Fruit fly (Drosophila melanogaster) whole organism, embryonic: ENCODE data around the gene kud.
A peak's percentile ranks its signal among the peaks of the same experiment; 100 is the strongest.

Experiments used
- BEAF-32 ChIP-seq: fragments of 200-800 bp; sonication (Bioruptor generic); optimal IDR thresholded peaks from 3 replicates; lab custom pipeline; 2017; ENCODE audit warnings: missing biosample characterization, missing genetic modification characterization, mild to moderate bottlenecking, moderate library complexity, missing genetic modification reagents
- Blimp-1 ChIP-seq: fragments of 200-800 bp; sonication (Bioruptor generic); optimal IDR thresholded peaks from 3 replicates; lab custom pipeline; 2018; ENCODE audit warnings: missing biosample characterization, missing genetic modification characterization, mild to moderate bottlenecking, moderate library complexity, missing genetic modification reagents
- BtbVII ChIP-seq: fragments of 200-800 bp; sonication (Bioruptor generic); optimal IDR thresholded peaks from 3 replicates; lab custom pipeline; 2017; ENCODE audit warnings: missing biosample characterization, mild to moderate bottlenecking, missing genetic modification characterization
- CG10959 ChIP-seq: fragments of 200-800 bp; sonication (Bioruptor generic); IDR thresholded peaks from 2 replicates; pipeline ENCODE4 v1.3.6; 2022; ENCODE audit warnings: missing biosample characterization, missing genetic modification characterization
- CG11504 ChIP-seq: fragments of 200-800 bp; sonication (Bioruptor generic); optimal IDR thresholded peaks from 3 replicates; lab custom pipeline; 2019; ENCODE audit warnings: missing biosample characterization, mild to moderate bottlenecking, missing genetic modification characterization, moderate library complexity
- CG13894 ChIP-seq: fragments of 200-800 bp; sonication (Bioruptor generic); optimal IDR thresholded peaks from 3 replicates; lab custom pipeline; 2018; ENCODE audit warnings: missing biosample characterization, mild to moderate bottlenecking, missing genetic modification characterization, moderate library complexity
- CG1602 ChIP-seq: fragments of 200-800 bp; sonication (Bioruptor generic); optimal IDR thresholded peaks from 3 replicates; lab custom pipeline; 2016; ENCODE audit warnings: missing biosample characterization, missing genetic modification characterization
- CG17186 ChIP-seq: fragments of 200-800 bp; sonication (Bioruptor generic); optimal IDR thresholded peaks from 3 replicates; lab custom pipeline; 2017; ENCODE audit warnings: missing biosample characterization, missing genetic modification reagents, missing genetic modification characterization
- CG17568 ChIP-seq: fragments of 200-800 bp; sonication (Bioruptor generic); optimal IDR thresholded peaks from 2 replicates; lab custom pipeline; 2018; ENCODE audit warnings: missing biosample characterization, mild to moderate bottlenecking, missing genetic modification characterization, moderate library complexity
- CG18599 ChIP-seq: fragments of 200-800 bp; sonication (Bioruptor generic); optimal IDR thresholded peaks from 3 replicates; lab custom pipeline; 2017; ENCODE audit warnings: missing biosample characterization, missing genetic modification characterization, mild to moderate bottlenecking, moderate library complexity, missing genetic modification reagents
- CG2199 ChIP-seq: fragments of 200-800 bp; sonication (Bioruptor generic); IDR thresholded peaks from 3 replicates; pipeline ENCODE4 v1.3.6; 2022; ENCODE audit warnings: missing biosample characterization, missing genetic modification characterization
- CG34224 ChIP-seq: fragments of 200-800 bp; sonication (Bioruptor generic); IDR thresholded peaks from 3 replicates; pipeline ENCODE4 v1.3.6; 2022; ENCODE audit warnings: missing biosample characterization, missing genetic modification characterization; ENCODE audit not compliant: partially characterized antibody
- CG34376 ChIP-seq: fragments of 200-800 bp; sonication (Bioruptor generic); optimal IDR thresholded peaks from 2 replicates; lab custom pipeline; 2018; ENCODE audit warnings: missing biosample characterization, mild to moderate bottlenecking, missing genetic modification characterization
- CG6175 ChIP-seq: fragments of 200-800 bp; sonication (Bioruptor generic); IDR thresholded peaks from 3 replicates; pipeline ENCODE4 v1.3.6; 2022; ENCODE audit warnings: missing biosample characterization, missing genetic modification characterization
- CG7987 ChIP-seq: fragments of 200-800 bp; sonication (Bioruptor generic); optimal IDR thresholded peaks from 2 replicates; lab custom pipeline; 2018; ENCODE audit warnings: missing biosample characterization, mild to moderate bottlenecking, missing genetic modification characterization, moderate library complexity
- CG8089 ChIP-seq: fragments of 200-800 bp; sonication (Bioruptor generic); optimal IDR thresholded peaks from 3 replicates; lab custom pipeline; 2016; ENCODE audit warnings: missing biosample characterization, missing genetic modification characterization
- CoRest ChIP-seq: fragments of 200-800 bp; sonication (Bioruptor generic); optimal IDR thresholded peaks from 3 replicates; lab custom pipeline; 2018; ENCODE audit warnings: missing biosample characterization, mild to moderate bottlenecking, missing genetic modification characterization, moderate library complexity
- D19A ChIP-seq: fragments of 200-800 bp; optimal IDR thresholded peaks from 3 replicates; lab custom pipeline; 2019; ENCODE audit warnings: missing biosample characterization, mild to moderate bottlenecking, missing genetic modification characterization, moderate library complexity
- Dll ChIP-seq: fragments of 200-800 bp; sonication (Bioruptor generic); IDR thresholded peaks from 4 replicates; pipeline ENCODE4 v1.3.6; 2022; ENCODE audit warnings: missing biosample characterization, missing genetic modification characterization; ENCODE audit not compliant: partially characterized antibody
- Eip74EF ChIP-seq, 2 experiments: fragments of 200-800 bp in 1 of 2; fragments of >200 bp in 1 of 2; sonication (Bioruptor generic) in 1 of 2; optimal IDR thresholded peaks; 2 replicates each; lab custom pipeline; 2017 to 2019; ENCODE audit warnings: missing biosample characterization in 2 of 2, missing genetic modification characterization in 2 of 2, mild to moderate bottlenecking in 1 of 2, moderate library complexity in 1 of 2
- Elba2 ChIP-seq: fragments of 200-800 bp; sonication (Bioruptor generic); optimal IDR thresholded peaks from 3 replicates; lab custom pipeline; 2016; ENCODE audit warnings: missing biosample characterization, missing genetic modification characterization
- Fer3 ChIP-seq: fragments of 200-800 bp; sonication (Bioruptor generic); optimal IDR thresholded peaks from 2 replicates; lab custom pipeline; 2018; ENCODE audit warnings: missing biosample characterization, mild to moderate bottlenecking, missing genetic modification characterization, moderate library complexity
- GATAe ChIP-seq: fragments of 200-800 bp; sonication (Bioruptor generic); conservative IDR thresholded peaks from 2 replicates; pipeline ENCODE4 v1.3.6; 2022; ENCODE audit warnings: missing biosample characterization, missing genetic modification characterization
- H2.0 ChIP-seq: fragments of 200-800 bp; sonication (Bioruptor generic); IDR thresholded peaks from 2 replicates; pipeline ENCODE4 v1.3.6; 2022; ENCODE audit warnings: missing biosample characterization, missing genetic modification characterization
- Med ChIP-seq: fragments of 200-800 bp; sonication (Bioruptor generic); peaks from one replicate; lab custom pipeline; 2016; ENCODE audit warnings: missing biosample characterization, missing genetic modification characterization, mild to moderate bottlenecking, inconsistent platforms, moderate library complexity
- Meics ChIP-seq: fragments of 200-800 bp; sonication (Bioruptor generic); optimal IDR thresholded peaks from 2 replicates; lab custom pipeline; 2017; ENCODE audit warnings: missing biosample characterization, mild to moderate bottlenecking, missing genetic modification characterization
- Pdp1 ChIP-seq, 2 experiments: fragments of 200-800 bp; sonication (Bioruptor generic); optimal IDR thresholded peaks; 3 replicates each; lab custom pipeline; 2016; ENCODE audit warnings: missing biosample characterization in 2 of 2, missing genetic modification characterization in 2 of 2, mild to moderate bottlenecking in 1 of 2, moderate library complexity in 1 of 2
- Spps ChIP-seq: fragments of 200-800 bp; sonication (Bioruptor generic); optimal IDR thresholded peaks from 2 replicates; lab custom pipeline; 2018; ENCODE audit warnings: missing biosample characterization, mild to moderate bottlenecking, missing genetic modification characterization
- Taf1 ChIP-seq: fragments of 200-800 bp; sonication (Bioruptor generic); IDR thresholded peaks from 2 replicates; pipeline ENCODE4 v1.3.6; 2022; ENCODE audit warnings: missing biosample characterization, missing genetic modification characterization
- Trl ChIP-seq, 3 experiments: fragments of >200 bp in 2 of 3; fragments of 200-800 bp in 1 of 3; sonication (Bioruptor generic) in 1 of 3; optimal IDR thresholded peaks; 2 replicates in 1 of 3; 3 replicates in 2 of 3; lab custom pipeline; 2016 to 2017; ENCODE audit warnings: missing biosample characterization in 1 of 3, missing genetic modification characterization in 1 of 3
- chinmo ChIP-seq: fragments of 200-800 bp; sonication (Bioruptor generic); IDR thresholded peaks from 4 replicates; pipeline ENCODE4 v1.3.6; 2022; ENCODE audit warnings: missing biosample characterization, missing genetic modification characterization; ENCODE audit not compliant: partially characterized antibody
- ewg ChIP-seq: fragments of 200-800 bp; sonication (Bioruptor generic); optimal IDR thresholded peaks from 3 replicates; lab custom pipeline; 2017; ENCODE audit warnings: mild to moderate bottlenecking, missing biosample characterization, missing genetic modification reagents, missing genetic modification characterization
- exex ChIP-seq: fragments of 200-800 bp; sonication (Bioruptor generic); optimal IDR thresholded peaks from 4 replicates; lab custom pipeline; 2018; ENCODE audit warnings: missing biosample characterization, mild to moderate bottlenecking, missing genetic modification characterization, moderate library complexity
- eyg ChIP-seq: fragments of 200-800 bp; sonication (Bioruptor generic); optimal IDR thresholded peaks from 3 replicates; lab custom pipeline; 2016; ENCODE audit warnings: missing biosample characterization, missing genetic modification characterization
- fd64A ChIP-seq: fragments of 200-800 bp; sonication (Bioruptor generic); optimal IDR thresholded peaks from 3 replicates; lab custom pipeline; 2018; ENCODE audit warnings: missing biosample characterization, mild to moderate bottlenecking, missing genetic modification characterization
- hb ChIP-seq: fragments of 200-800 bp; sonication (Bioruptor generic); IDR thresholded peaks from 3 replicates; pipeline ENCODE4 v1.3.6; 2022; ENCODE audit warnings: missing biosample characterization, missing genetic modification characterization; ENCODE audit not compliant: partially characterized antibody
- luna ChIP-seq: fragments of 200-800 bp; sonication (Bioruptor generic); optimal IDR thresholded peaks from 2 replicates; lab custom pipeline; 2016; ENCODE audit warnings: missing biosample characterization, missing genetic modification characterization
- mirr ChIP-seq: fragments of 200-800 bp; sonication (Bioruptor generic); optimal IDR thresholded peaks from 3 replicates; lab custom pipeline; 2018; ENCODE audit warnings: missing biosample characterization, mild to moderate bottlenecking, missing genetic modification characterization
- sd ChIP-seq: fragments of 200-800 bp; sonication (Bioruptor generic); optimal IDR thresholded peaks from 3 replicates; lab custom pipeline; 2018; ENCODE audit warnings: missing biosample characterization, mild to moderate bottlenecking, missing genetic modification characterization, moderate library complexity
- sens ChIP-seq: fragments of 200-800 bp; sonication (Bioruptor generic); peaks from one replicate; lab custom pipeline; 2016; ENCODE audit warnings: missing biosample characterization, missing genetic modification characterization
- sisA ChIP-seq: fragments of 200-800 bp; sonication (Bioruptor generic); IDR thresholded peaks from 2 replicates; pipeline ENCODE4 v1.3.6; 2022; ENCODE audit warnings: missing biosample characterization, missing genetic modification characterization
- sug ChIP-seq: fragments of 200-800 bp; optimal IDR thresholded peaks from 2 replicates; lab custom pipeline; 2019; ENCODE audit warnings: missing biosample characterization, mild to moderate bottlenecking, missing genetic modification characterization, moderate library complexity
- unpg ChIP-seq: fragments of 200-800 bp; sonication (Bioruptor generic); optimal IDR thresholded peaks from 3 replicates; lab custom pipeline; 2018; ENCODE audit warnings: missing biosample characterization, mild to moderate bottlenecking, missing genetic modification characterization, moderate library complexity
- vfl ChIP-seq: fragments of 200-800 bp; sonication (Bioruptor generic); optimal IDR thresholded peaks from 2 replicates; lab custom pipeline; 2016; ENCODE audit warnings: missing biosample characterization, missing genetic modification characterization
- z ChIP-seq: fragments of 200-800 bp; sonication (Bioruptor generic); IDR thresholded peaks from 3 replicates; pipeline ENCODE4 v1.3.6; 2022; ENCODE audit warnings: missing biosample characterization, missing genetic modification characterization

kud gene

DNA sequence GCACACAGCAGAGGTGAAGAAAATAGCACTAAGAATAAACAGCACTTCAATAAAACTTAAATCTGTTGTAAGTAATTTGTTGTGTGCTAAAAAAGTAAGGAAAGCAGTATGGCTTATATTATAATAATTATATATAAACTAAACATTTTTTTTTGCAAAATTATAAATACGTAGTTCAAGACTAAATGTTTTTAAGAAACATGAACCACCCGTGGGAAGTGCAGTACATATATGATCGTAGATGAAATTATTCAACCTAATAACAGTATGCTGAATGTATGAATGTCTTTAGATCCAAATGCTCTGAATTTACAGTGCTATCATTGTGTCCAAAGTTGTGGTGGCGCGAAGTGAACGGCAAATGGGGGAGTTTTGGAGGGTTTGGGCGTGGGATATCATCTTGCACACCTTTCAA lies 25.9 kb upstream of the kud start (continued):
- TF ChIP-seq CG10959 (GFP tag; lab: Robert Waterston, UW): no peak
- TF ChIP-seq CG7987: no peak
- no peak for TF ChIP-seq ewg (GFP tag; lab: Kevin White, UChicago)
- TF ChIP-seq BEAF-32 (GFP tag; lab: Kevin White, UChicago): no peak
- no peak for TF ChIP-seq eyg (GFP tag; lab: Kevin White, UChicago)
- 0 out of 2 replicates have a peak, but pooled peaks have one; percentile 20 for TF ChIP-seq H2.0 (GFP tag; lab: Robert Waterston, UW)
- TF ChIP-seq CG13894: no peak
- peak; percentile 18 for TF ChIP-seq CG1602 (GFP tag; lab: Kevin White, UChicago)
- TF ChIP-seq Dll (GFP tag; lab: Robert Waterston, UW): no peak
- TF ChIP-seq Spps (tag; lab: Kevin White, UChicago): no peak
- TF ChIP-seq CG17186 (GFP tag; lab: Kevin White, UChicago): no peak

DNA sequence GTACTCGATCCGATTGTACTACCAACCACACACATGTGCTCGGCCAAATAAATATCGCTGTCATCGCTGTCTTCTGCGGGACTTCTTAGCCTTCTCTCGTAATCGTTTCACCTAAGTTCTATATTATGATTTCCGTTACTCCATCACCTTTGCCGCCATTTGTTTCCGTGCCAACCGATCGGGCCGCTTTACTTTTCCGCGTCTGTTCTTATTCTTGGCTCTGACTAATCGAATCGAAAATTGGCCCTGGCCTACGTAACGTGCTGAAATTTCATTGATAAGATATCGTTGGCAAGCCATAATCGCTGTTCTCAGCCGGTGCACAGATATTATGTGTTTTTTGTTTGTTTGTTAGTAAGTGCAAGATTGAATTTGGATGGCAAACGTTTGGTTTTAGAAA lies 22.4 kb upstream of the kud start:
- TF ChIP-seq chinmo: 0 out of 4 replicates have a peak, but pooled peaks have one; percentile 23
- TF ChIP-seq exex: peak; percentile 81
- peak; percentile 29 for TF ChIP-seq BtbVII (GFP tag; lab: Kevin White, UChicago)
- peak; percentile 13 for TF ChIP-seq Meics (GFP tag; lab: Kevin White, UChicago)
- no peak for TF ChIP-seq hb (GFP tag; lab: Robert Waterston, UW)
- peak; percentile 39 for TF ChIP-seq sug (tag; lab: Kevin White, UChicago)
- TF ChIP-seq Pdp1 (GFP tag; optimal IDR thresholded peaks at IDR 0.05; lab: Kevin White, UChicago): peak in 1 of 2 experiments; percentile 61
- peak; percentile 62 for TF ChIP-seq Med (GFP tag; lab: Kevin White, UChicago)
- peak; percentile 41 for TF ChIP-seq mirr (GFP tag; lab: Kevin White, UChicago)
- TF ChIP-seq CG34376 (GFP tag; lab: Kevin White, UChicago): peak; percentile 25
- no peak for TF ChIP-seq luna
- TF ChIP-seq CG11504 (tag; lab: Kevin White, UChicago): no peak
- no peak for TF ChIP-seq sisA
- no peak for TF ChIP-seq CG8089 (GFP tag; lab: Kevin White, UChicago)
- peak; percentile 35 for TF ChIP-seq GATAe (GFP tag; lab: Robert Waterston, UW)
- TF ChIP-seq Elba2: no peak
- peak; percentile 40 for TF ChIP-seq sd (tag; lab: Kevin White, UChicago)
- TF ChIP-seq Trl (optimal IDR thresholded peaks at IDR 0.05; lab: Kevin White, UChicago): no peak
- TF ChIP-seq Trl (GFP tag; optimal IDR thresholded peaks at IDR 0.05; lab: Kevin White, UChicago): no peak
- peak; percentile 16 for TF ChIP-seq CG18599
- no peak for TF ChIP-seq CG34224
- no peak for TF ChIP-seq vfl (GFP tag; lab: Kevin White, UChicago)
- TF ChIP-seq CG2199 (GFP tag; lab: Robert Waterston, UW): 0 out of 3 replicates have a peak, but pooled peaks have one; percentile 14
- TF ChIP-seq Eip74EF (GFP tag; optimal IDR thresholded peaks at IDR 0.05; lab: Kevin White, UChicago): peak in 1 of 2 experiments; percentile 48

DNA sequence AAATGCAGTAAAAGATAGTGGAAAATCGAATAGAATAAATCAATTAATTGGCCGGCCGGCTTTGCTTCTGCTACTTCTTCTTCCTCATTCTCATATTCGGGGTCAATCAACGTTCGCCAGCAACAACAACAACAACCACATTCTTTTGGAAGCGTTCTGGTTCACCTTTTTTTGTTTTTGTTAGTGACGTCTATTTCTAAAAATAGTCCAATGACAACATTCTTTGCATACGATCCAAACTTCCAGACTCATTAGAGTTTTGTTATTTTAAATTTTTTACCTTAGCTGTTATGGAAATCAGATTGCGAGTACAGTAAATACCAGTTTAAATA lies 21.0 kb upstream of the kud start:
- TF ChIP-seq Meics (GFP tag; lab: Kevin White, UChicago): no peak
- TF ChIP-seq sd (tag; lab: Kevin White, UChicago): peak; percentile 96
- TF ChIP-seq sens (GFP tag; lab: Kevin White, UChicago): peak; percentile 22
- TF ChIP-seq Blimp-1: no peak
- no peak for TF ChIP-seq BtbVII (GFP tag; lab: Kevin White, UChicago)
- no peak for TF ChIP-seq unpg (GFP tag; lab: Kevin White, UChicago)
- TF ChIP-seq Eip74EF (GFP tag; optimal IDR thresholded peaks at IDR 0.05; lab: Kevin White, UChicago): no peak
- no peak for TF ChIP-seq z (GFP tag; lab: Robert Waterston, UW)
- TF ChIP-seq Fer3 (tag; lab: Kevin White, UChicago): no peak
- no peak for TF ChIP-seq CG6175
- no peak for TF ChIP-seq fd64A (GFP tag; lab: Kevin White, UChicago)
- no peak for TF ChIP-seq Taf1
- no peak for TF ChIP-seq D19A (tag; lab: Kevin White, UChicago)
- TF ChIP-seq Elba2: no peak
- TF ChIP-seq CG17568 (GFP tag; lab: Kevin White, UChicago): no peak
- TF ChIP-seq Dll (GFP tag; lab: Robert Waterston, UW): no peak
- no peak for TF ChIP-seq CoRest (tag; lab: Kevin White, UChicago)
